Fruit fly (Drosophila melanogaster) whole organism: Measurements from ENCODE around the gene aub.

Experiments used
- CG8478 ChIP-seq: fragments of >200 bp; optimal IDR thresholded peaks from 2 replicates; lab custom pipeline; 2018; ENCODE audit warnings: inconsistent platforms
- psq ChIP-seq: fragments of >200 bp; optimal IDR thresholded peaks from 2 replicates; lab custom pipeline; 2017

dm6 chr2L:11044678-11045466 lies 43.6 kb upstream of the aub start:
- TF ChIP-seq CG8478, result no peak
- TF ChIP-seq psq (lab: Kevin White, UChicago), result no peak
